Worm (Caenorhabditis elegans) whole organism, L3 larva: ENCODE data around the gene strm-1.

Experiments used
- R02D3.7 ChIP-seq: fragments of 150-350 bp; optimal IDR thresholded peaks from 2 replicates; lab custom pipeline; 2014; ENCODE audit warnings: missing biosample characterization, missing genetic modification characterization
- ZK546.5 ChIP-seq: sonication (generic microtip); optimal IDR thresholded peaks from 2 replicates; lab custom pipeline; 2017; ENCODE audit warnings: missing biosample characterization, missing genetic modification characterization
- ama-1 ChIP-seq: fragments of 150-350 bp; optimal IDR thresholded peaks from 2 replicates; lab custom pipeline; 2018
- ceh-16 ChIP-seq: sonication (generic microtip); optimal IDR thresholded peaks from 2 replicates; lab custom pipeline; 2017; ENCODE audit warnings: missing biosample characterization, missing genetic modification characterization
- ceh-28 ChIP-seq: fragments of 150-350 bp; optimal IDR thresholded peaks from 2 replicates; lab custom pipeline; 2014; ENCODE audit warnings: missing biosample characterization, missing genetic modification reagents, missing genetic modification characterization
- ceh-82 ChIP-seq: fragments of 150-350 bp; optimal IDR thresholded peaks from 2 replicates; lab custom pipeline; 2014; ENCODE audit warnings: missing biosample characterization, missing genetic modification characterization
- ceh-9 ChIP-seq: sonication (generic microtip); optimal IDR thresholded peaks from 2 replicates; lab custom pipeline; 2018; ENCODE audit warnings: missing biosample characterization, missing genetic modification characterization
- daf-12 ChIP-seq: fragments of 150-350 bp; optimal IDR thresholded peaks from 2 replicates; lab custom pipeline; 2014; ENCODE audit warnings: missing biosample characterization, missing genetic modification reagents, missing genetic modification characterization
- elt-1 ChIP-seq: fragments of 150-350 bp; optimal IDR thresholded peaks from 2 replicates; lab custom pipeline; 2014; ENCODE audit warnings: missing biosample characterization, missing genetic modification characterization
- elt-3 ChIP-seq, 3 experiments: fragments of 150-350 bp in 1 of 3; sonication (generic microtip) in 2 of 3; optimal IDR thresholded peaks; 2 replicates in 2 of 3; 4 replicates in 1 of 3; lab custom pipeline; 2014 to 2017; ENCODE audit warnings: missing biosample characterization in 3 of 3, missing genetic modification characterization in 3 of 3
- eor-1 ChIP-seq, 2 experiments: fragments of 150-350 bp; optimal IDR thresholded peaks; 2 replicates each; lab custom pipeline; 2014 to 2018; ENCODE audit warnings: missing biosample characterization in 2 of 2, missing genetic modification characterization in 2 of 2
- fkh-10 ChIP-seq: sonication (generic microtip); optimal IDR thresholded peaks from 2 replicates; lab custom pipeline; 2017; ENCODE audit warnings: missing biosample characterization, missing genetic modification reagents, missing genetic modification characterization
- fkh-2 ChIP-seq: fragments of 150-350 bp; optimal IDR thresholded peaks from 2 replicates; lab custom pipeline; 2014; ENCODE audit warnings: missing biosample characterization, missing genetic modification reagents, missing genetic modification characterization
- hmg-11 ChIP-seq: sonication (generic microtip); optimal IDR thresholded peaks from 2 replicates; lab custom pipeline; 2016; ENCODE audit warnings: missing genetic modification characterization, missing compliant biosample characterization
- lsy-12 ChIP-seq: sonication (generic microtip); optimal IDR thresholded peaks from 2 replicates; lab custom pipeline; 2016; ENCODE audit warnings: mild to moderate bottlenecking, missing genetic modification characterization, missing compliant biosample characterization
- mdl-1 ChIP-seq: fragments of 150-350 bp; optimal IDR thresholded peaks from 2 replicates; lab custom pipeline; 2014; ENCODE audit warnings: missing biosample characterization, missing genetic modification characterization
- nfya-1 ChIP-seq: sonication (generic microtip); optimal IDR thresholded peaks from 2 replicates; lab custom pipeline; 2017; ENCODE audit warnings: missing genetic modification characterization, mild to moderate bottlenecking, missing compliant biosample characterization, antibody characterized with exemption, moderate library complexity; ENCODE audit not compliant: insufficient read depth
- nhr-11 ChIP-seq: fragments of 150-350 bp; optimal IDR thresholded peaks from 2 replicates; lab custom pipeline; 2014; ENCODE audit warnings: missing biosample characterization, missing genetic modification characterization
- nhr-23 ChIP-seq: fragments of 150-350 bp; optimal IDR thresholded peaks from 2 replicates; lab custom pipeline; 2014; ENCODE audit warnings: missing biosample characterization, missing genetic modification reagents, missing genetic modification characterization
- nhr-237 ChIP-seq: fragments of 150-350 bp; optimal IDR thresholded peaks from 2 replicates; lab custom pipeline; 2014; ENCODE audit warnings: missing biosample characterization, missing genetic modification characterization
- nhr-25 ChIP-seq: sonication (generic microtip); optimal IDR thresholded peaks from 2 replicates; lab custom pipeline; 2017; ENCODE audit warnings: missing biosample characterization, missing genetic modification characterization
- nhr-67 ChIP-seq: fragments of 150-350 bp; optimal IDR thresholded peaks from 2 replicates; lab custom pipeline; 2014; ENCODE audit warnings: missing biosample characterization, missing genetic modification characterization
- pha-4 ChIP-seq: fragments of 150-350 bp; optimal IDR thresholded peaks from 2 replicates; lab custom pipeline; 2014; ENCODE audit warnings: missing biosample characterization, missing genetic modification reagents, missing genetic modification characterization
- pqm-1 ChIP-seq: fragments of 150-350 bp; optimal IDR thresholded peaks from 2 replicates; lab custom pipeline; 2017; ENCODE audit warnings: missing biosample characterization, missing genetic modification characterization, inconsistent platforms
- sea-2 ChIP-seq: fragments of 150-350 bp; sonication (generic microtip); optimal IDR thresholded peaks from 4 replicates; lab custom pipeline; 2014; ENCODE audit warnings: missing biosample characterization, missing genetic modification reagents, missing genetic modification characterization
- skn-1 ChIP-seq: fragments of 150-350 bp; optimal IDR thresholded peaks from 2 replicates; lab custom pipeline; 2014; ENCODE audit warnings: missing biosample characterization, missing genetic modification characterization
- snpc-4 ChIP-seq: fragments of 150-350 bp; optimal IDR thresholded peaks from 2 replicates; lab custom pipeline; 2014; ENCODE audit warnings: missing biosample characterization, missing genetic modification characterization
- tbx-2 ChIP-seq: sonication (generic microtip); optimal IDR thresholded peaks from 2 replicates; lab custom pipeline; 2016; ENCODE audit warnings: mild to moderate bottlenecking, missing genetic modification characterization, missing compliant biosample characterization
- unc-39 ChIP-seq: sonication (generic microtip); optimal IDR thresholded peaks from 4 replicates; lab custom pipeline; 2017; ENCODE audit warnings: missing biosample characterization, missing genetic modification characterization
- ztf-11 ChIP-seq: fragments of 150-350 bp; optimal IDR thresholded peaks from 2 replicates; lab custom pipeline; 2014; ENCODE audit warnings: missing biosample characterization, missing genetic modification characterization
- ztf-4 ChIP-seq: fragments of 150-350 bp; optimal IDR thresholded peaks from 2 replicates; lab custom pipeline; 2014; ENCODE audit warnings: missing biosample characterization, missing genetic modification characterization

strm-1 gene

DNA sequence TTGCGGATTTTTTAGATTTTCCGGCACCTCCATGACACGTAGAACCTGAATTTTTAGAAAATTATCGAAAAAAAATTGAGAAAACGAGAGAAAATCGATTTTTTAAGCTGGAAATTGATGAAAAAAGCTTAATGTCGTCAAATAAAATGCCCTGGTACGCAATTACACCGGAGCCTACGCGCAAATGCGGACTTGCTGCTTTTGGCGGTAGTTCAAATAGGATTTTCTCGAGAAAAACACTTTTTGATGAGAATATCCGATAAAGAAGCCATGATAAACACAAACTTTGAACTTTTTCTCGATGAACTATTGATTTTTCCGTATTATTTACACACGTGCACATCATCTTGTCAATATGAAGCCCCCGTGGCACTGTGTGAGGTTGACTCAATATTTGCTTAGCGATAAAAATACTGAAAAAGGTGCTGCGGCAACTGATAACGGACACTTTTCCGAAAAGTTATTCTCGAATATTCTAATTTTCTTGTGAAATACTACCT lies 16.3 kb downstream of the strm-1 start, which contains the start of the genes W04B5.5 and W04B5.3 (continued):
- TF ChIP-seq nhr-23: peak; percentile 60
- no peak for TF ChIP-seq eor-1 (tag; optimal IDR thresholded peaks at IDR 0.05; lab: Kevin White, UChicago)
- TF ChIP-seq pqm-1 (tag; lab: Kevin White, UChicago): peak; percentile 72
- TF ChIP-seq ceh-82: peak; percentile 3
- TF ChIP-seq elt-1 (tag; lab: Kevin White, UChicago): no peak
- TF ChIP-seq lsy-12 (tag; lab: Kevin White, UChicago): no peak
- TF ChIP-seq skn-1 (tag; lab: Kevin White, UChicago): peak; percentile 43
- no peak for TF ChIP-seq ztf-11
- TF ChIP-seq fkh-2: no peak
- no peak for TF ChIP-seq tbx-2 (tag; lab: Kevin White, UChicago)

ce11 chrIII:2418981-2419380 lies 17.1 kb downstream of the strm-1 start:
- no peak for TF ChIP-seq ama-1 (lab: Kevin White, UChicago)
- TF ChIP-seq nhr-11 (tag; lab: Kevin White, UChicago): no peak
- no peak for TF ChIP-seq nhr-67 (tag; lab: Kevin White, UChicago)
- no peak for TF ChIP-seq mdl-1 (tag; lab: Kevin White, UChicago)
- TF ChIP-seq elt-1 (tag; lab: Kevin White, UChicago): no peak
- TF ChIP-seq daf-12 (tag; lab: Kevin White, UChicago): no peak
- no peak for TF ChIP-seq ztf-11
- TF ChIP-seq nhr-25 (tag; lab: Kevin White, UChicago): no peak
- TF ChIP-seq nfya-1 (tag; lab: Kevin White, UChicago): no peak
- TF ChIP-seq ZK546.5 (tag; lab: Kevin White, UChicago): no peak
- no peak for TF ChIP-seq eor-1 (tag; optimal IDR thresholded peaks at IDR 0.05; lab: Kevin White, UChicago)
- no peak for TF ChIP-seq tbx-2 (tag; lab: Kevin White, UChicago)
- no peak for TF ChIP-seq elt-3 (tag; optimal IDR thresholded peaks at IDR 0.05; lab: Kevin White, UChicago)
- TF ChIP-seq pha-4 (tag; lab: Kevin White, UChicago): no peak
- no peak for TF ChIP-seq ceh-82
- TF ChIP-seq, all 47 proteins: peak for 0

DNA sequence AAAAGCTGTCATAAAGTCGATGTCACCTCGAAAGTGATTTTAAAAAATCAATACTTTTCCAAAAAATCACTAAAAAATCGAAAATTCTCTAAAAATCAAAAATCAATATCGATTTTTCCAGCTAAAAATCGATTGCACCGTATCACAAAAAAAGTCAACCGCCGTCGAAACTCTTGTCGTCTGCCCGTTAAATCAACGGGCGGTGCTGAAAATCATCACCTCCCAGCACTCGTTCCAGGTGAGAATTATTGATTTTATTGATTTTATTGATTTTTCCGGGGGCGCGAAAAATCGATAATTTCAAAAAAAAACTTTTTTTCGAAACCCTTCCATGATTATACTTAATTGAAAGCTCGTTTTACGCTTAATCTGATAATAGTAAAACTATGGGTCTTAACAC lies 17.6 kb downstream of the strm-1 start:
- TF ChIP-seq elt-3 (tag; optimal IDR thresholded peaks at IDR 0.05; lab: Kevin White, UChicago) (no peak), ceh-28 (tag; lab: Kevin White, UChicago) (peak; percentile 89)

DNA sequence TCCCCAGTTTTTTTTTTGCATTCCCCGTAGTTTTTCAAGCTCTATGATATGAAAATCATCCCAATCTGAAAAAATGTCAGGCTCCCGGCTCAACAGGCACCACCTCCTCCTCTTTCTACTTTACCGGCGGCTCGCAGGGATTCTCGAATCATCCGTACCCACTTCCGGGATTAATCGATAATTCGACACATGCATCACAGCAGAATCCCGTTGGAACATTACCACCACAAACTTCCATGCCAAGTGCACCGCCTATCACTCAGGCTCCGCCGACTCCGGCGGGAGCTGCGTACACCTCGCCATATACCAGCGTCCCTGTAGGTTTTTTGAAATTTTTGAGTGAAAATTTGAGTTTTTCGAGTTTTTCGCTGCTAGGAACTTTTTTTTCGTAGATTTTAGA lies 19.4 kb downstream of the strm-1 start:
- no peak for TF ChIP-seq snpc-4
- TF ChIP-seq R02D3.7 (tag; lab: Kevin White, UChicago): no peak
- no peak for TF ChIP-seq pha-4 (tag; lab: Kevin White, UChicago)
- TF ChIP-seq ztf-4: no peak
- no peak for TF ChIP-seq unc-39
- TF ChIP-seq nhr-23: no peak
- no peak for TF ChIP-seq ceh-16 (tag; lab: Kevin White, UChicago)
- TF ChIP-seq ZK546.5 (tag; lab: Kevin White, UChicago): no peak
- TF ChIP-seq ceh-82: no peak
- no peak for TF ChIP-seq ama-1 (lab: Kevin White, UChicago)
- no peak for TF ChIP-seq fkh-2
- TF ChIP-seq sea-2 (GFP tag; lab: Kevin White, UChicago): no peak

- TF ChIP-seq ceh-28 (tag; lab: Kevin White, UChicago): peak; percentile 78
- no peak for TF ChIP-seq ZK546.5 (tag; lab: Kevin White, UChicago)
These were observed 21.8 kb downstream of the strm-1 start for ce11 chrIII:2423638-2424037.

- TF ChIP-seq nhr-237 (tag; lab: Kevin White, UChicago) (no peak), pqm-1 (tag; lab: Kevin White, UChicago) (no peak), nfya-1 (tag; lab: Kevin White, UChicago) (no peak)
These were observed 23.0 kb downstream of the strm-1 start for ce11 chrIII:2424783-2425329.

- TF ChIP-seq ceh-28 (tag; lab: Kevin White, UChicago) (peak; percentile 5), hmg-11 (peak; percentile 48), elt-1 (tag; lab: Kevin White, UChicago) (no peak), nhr-67 (tag; lab: Kevin White, UChicago) (no peak), ZK546.5 (tag; lab: Kevin White, UChicago) (no peak), fkh-10 (GFP tag; lab: Kevin White, UChicago) (no peak), ceh-9 (tag; lab: Kevin White, UChicago) (no peak), nfya-1 (tag; lab: Kevin White, UChicago) (peak; percentile 19)
These were observed 24.3 kb downstream of the strm-1 start, which contains the start of gene W04B5.8 for ce11 chrIII:2426122-2426521. W04B5.8 (plus strand) TSS chrIII:2426316.
